Worm (Caenorhabditis elegans) whole organism, L4 larva: ENCODE data around the gene R05G9.1.
A peak's percentile ranks its signal among the peaks of the same experiment; 100 is the strongest.

Source experiments
- T26A8.4 ChIP-seq: fragments of 200-800 bp; sonication (Bioruptor generic); IDR thresholded peaks from 2 replicates; pipeline ENCODE4 v1.3.6; 2022; ENCODE audit warnings: missing genetic modification characterization, missing compliant biosample characterization
- ama-1 ChIP-seq: fragments of 150-350 bp; optimal IDR thresholded peaks from 2 replicates; lab custom pipeline; 2014; ENCODE audit warnings: inconsistent platforms, mixed read lengths
- ceh-62 ChIP-seq: sonication (generic microtip); optimal IDR thresholded peaks from 2 replicates; lab custom pipeline; 2017; ENCODE audit warnings: missing biosample characterization, missing genetic modification characterization
- hif-1 ChIP-seq, 2 experiments: sonication (generic microtip); optimal IDR thresholded peaks; 2 replicates each; lab custom pipeline; 2016 to 2017; ENCODE audit warnings: missing compliant biosample characterization in 2 of 2, missing genetic modification characterization in 2 of 2, missing genetic modification reagents in 2 of 2, missing genotype in 2 of 2, mild to moderate bottlenecking in 1 of 2
- madf-5 ChIP-seq, 2 experiments: fragments of 200-800 bp; sonication (Bioruptor generic); IDR thresholded peaks; 2 replicates each; pipeline ENCODE4 v1.3.6; 2022; ENCODE audit warnings: missing compliant biosample characterization in 2 of 2, missing genetic modification characterization in 2 of 2
- nhr-10 ChIP-seq: fragments of 150-350 bp; optimal IDR thresholded peaks from 2 replicates; lab custom pipeline; 2014; ENCODE audit warnings: missing biosample characterization, missing genetic modification characterization
- nhr-25 ChIP-seq: sonication (generic microtip); optimal IDR thresholded peaks from 2 replicates; lab custom pipeline; 2017; ENCODE audit warnings: missing genetic modification characterization, mild to moderate bottlenecking, missing compliant biosample characterization, antibody characterized with exemption, moderate library complexity, borderline replicate concordance; ENCODE audit not compliant: insufficient read depth
- nhr-28 ChIP-seq: fragments of 150-350 bp; optimal IDR thresholded peaks from 2 replicates; lab custom pipeline; 2014; ENCODE audit warnings: missing biosample characterization, missing genetic modification characterization
- pha-4 ChIP-seq, 2 experiments: fragments of 150-350 bp in 1 of 2; fragments of 200-800 bp in 1 of 2; sonication (Bioruptor generic) in 1 of 2; IDR thresholded peaks in 1 of 2; optimal IDR thresholded peaks in 1 of 2; 2 replicates each; pipeline versions ENCODE4 v1.3.6 to Lab custom; 2014 to 2022; ENCODE audit warnings: missing genetic modification characterization in 2 of 2, missing genetic modification reagents in 2 of 2, missing biosample characterization in 1 of 2, missing compliant biosample characterization in 1 of 2
- skn-1 ChIP-seq: fragments of 150-350 bp; optimal IDR thresholded peaks from 2 replicates; lab custom pipeline; 2014; ENCODE audit warnings: missing biosample characterization, missing genetic modification characterization
- snpc-4 ChIP-seq: fragments of 150-350 bp; optimal IDR thresholded peaks from 2 replicates; lab custom pipeline; 2014; ENCODE audit warnings: missing biosample characterization, missing genetic modification characterization

DNA sequence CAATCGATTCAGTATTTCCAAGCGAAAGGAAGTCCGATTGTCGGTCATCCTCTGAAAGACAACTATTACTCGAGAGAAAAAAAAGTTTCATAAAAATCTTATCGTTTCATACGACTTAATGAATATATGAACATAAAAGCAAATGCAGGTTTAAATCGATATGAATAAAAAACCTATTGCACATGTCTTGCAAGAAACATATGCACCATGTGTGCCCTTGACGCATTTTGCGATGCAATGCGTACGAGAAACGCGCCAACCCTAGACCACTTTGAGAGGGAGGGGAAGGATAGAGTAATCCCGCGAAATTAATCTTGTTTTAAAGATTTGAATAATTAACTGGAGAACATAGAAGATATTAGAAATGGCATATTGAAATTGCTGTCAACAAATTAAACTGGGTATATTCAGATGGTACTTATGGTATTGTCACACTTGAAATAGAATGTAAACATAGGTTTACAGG is 49.6 kb upstream of the R05G9.1 start, which contains the start of gene atg-16.2:
- peak; percentile 71 for TF ChIP-seq nhr-28
- no peak for TF ChIP-seq pha-4 (GFP tag; IDR thresholded peaks at IDR 0.05; lab: Robert Waterston, UW)
- TF ChIP-seq pha-4 (tag; optimal IDR thresholded peaks at IDR 0.05; lab: Kevin White, UChicago): peak; percentile 67
- TF ChIP-seq nhr-10 (tag; lab: Kevin White, UChicago): no peak
- TF ChIP-seq skn-1 (tag; lab: Kevin White, UChicago): no peak
- TF ChIP-seq hif-1 (tag; optimal IDR thresholded peaks at IDR 0.05; lab: Kevin White, UChicago): no peak
- no peak for TF ChIP-seq ceh-62 (tag; lab: Kevin White, UChicago)
- no peak for TF ChIP-seq ama-1 (lab: Kevin White, UChicago)
- TF ChIP-seq T26A8.4 (GFP tag; lab: Robert Waterston, UW): no peak
- no peak for TF ChIP-seq snpc-4 (tag; lab: Kevin White, UChicago)
- TF ChIP-seq madf-5 (GFP tag; IDR thresholded peaks at IDR 0.05; lab: Robert Waterston, UW): no peak
- TF ChIP-seq nhr-25: no peak
